Fruit fly (Drosophila melanogaster): ENCODE results near the gene tin.
A peak's percentile ranks its signal among the peaks of the same experiment; 100 is the strongest.

Gene tin

DNA sequence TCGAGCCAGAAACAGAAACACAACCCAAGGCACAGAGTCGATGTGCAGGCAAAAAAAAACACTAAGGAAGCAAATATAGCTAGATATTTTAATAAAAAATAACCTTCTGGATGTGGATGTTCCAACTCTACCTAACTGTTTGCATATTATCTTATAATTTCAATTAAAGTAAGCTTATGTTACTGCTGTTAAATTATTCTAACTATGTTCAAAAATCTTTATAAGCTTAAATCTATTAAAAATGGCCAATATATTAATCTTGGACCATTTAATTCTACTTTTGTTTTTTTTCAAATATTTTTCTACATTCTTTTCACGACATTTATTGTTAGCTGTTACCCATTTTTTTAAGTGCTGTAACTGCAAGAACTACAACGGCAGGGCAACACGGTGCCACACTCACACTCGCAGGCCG is 39.8 kb upstream of the tin start (continued):
- TF ChIP-seq Hand (GFP tag; optimal IDR thresholded peaks at IDR 0.05) = peak; percentile 57
- peak; percentile 57 for TF ChIP-seq zf30C (GFP tag; optimal IDR thresholded peaks at IDR 0.05)
- TF ChIP-seq Mad (GFP tag; optimal IDR thresholded peaks at IDR 0.05) = no peak
- TF ChIP-seq nau (GFP tag; optimal IDR thresholded peaks at IDR 0.05) = peak; percentile 53
- TF ChIP-seq trem (tag; optimal IDR thresholded peaks at IDR 0.05) = no peak
- no peak for TF ChIP-seq gfzf (GFP tag; optimal IDR thresholded peaks at IDR 0.05)
- no peak for TF ChIP-seq CG11456 (GFP tag; IDR thresholded peaks at IDR 0.05)
- no peak for TF ChIP-seq CG17912 (GFP tag; optimal IDR thresholded peaks at IDR 0.05)
- TF ChIP-seq CG33557 (GFP tag; optimal IDR thresholded peaks at IDR 0.05) = no peak
- TF ChIP-seq Fer3 (tag; optimal IDR thresholded peaks at IDR 0.05) = peak; percentile 49
- TF ChIP-seq otp (GFP tag; IDR thresholded peaks at IDR 0.05) = no peak
- TF ChIP-seq zfh2 (GFP tag; optimal IDR thresholded peaks at IDR 0.05) = no peak
- TF ChIP-seq CG1647 (GFP tag; optimal IDR thresholded peaks at IDR 0.05) = no peak
- peak; percentile 33 for TF ChIP-seq gsb-n (tag; optimal IDR thresholded peaks at IDR 0.05)
- peak; percentile 18; the same call in 1 of the 2 replicates for TF ChIP-seq CG3847 (GFP tag; IDR thresholded peaks at IDR 0.05)
- no peak for TF ChIP-seq CG42726 (GFP tag; IDR thresholded peaks at IDR 0.05; ENCODE audit: partially characterized antibody)
- no peak for TF ChIP-seq CG7786 (GFP tag; optimal IDR thresholded peaks at IDR 0.05)
- peak; percentile 68 for TF ChIP-seq caup (GFP tag; optimal IDR thresholded peaks at IDR 0.05; ENCODE audit: severe bottlenecking)
- TF ChIP-seq wor (GFP tag; IDR thresholded peaks at IDR 0.05) = 0 out of 2 replicates have a peak, but pooled peaks have one; percentile 13
- TF ChIP-seq bab2 (GFP tag; optimal IDR thresholded peaks at IDR 0.05) = no peak
- peak; percentile 12; the same call in 1 of the 2 replicates for TF ChIP-seq E2f2 (GFP tag; IDR thresholded peaks at IDR 0.05)

DNA sequence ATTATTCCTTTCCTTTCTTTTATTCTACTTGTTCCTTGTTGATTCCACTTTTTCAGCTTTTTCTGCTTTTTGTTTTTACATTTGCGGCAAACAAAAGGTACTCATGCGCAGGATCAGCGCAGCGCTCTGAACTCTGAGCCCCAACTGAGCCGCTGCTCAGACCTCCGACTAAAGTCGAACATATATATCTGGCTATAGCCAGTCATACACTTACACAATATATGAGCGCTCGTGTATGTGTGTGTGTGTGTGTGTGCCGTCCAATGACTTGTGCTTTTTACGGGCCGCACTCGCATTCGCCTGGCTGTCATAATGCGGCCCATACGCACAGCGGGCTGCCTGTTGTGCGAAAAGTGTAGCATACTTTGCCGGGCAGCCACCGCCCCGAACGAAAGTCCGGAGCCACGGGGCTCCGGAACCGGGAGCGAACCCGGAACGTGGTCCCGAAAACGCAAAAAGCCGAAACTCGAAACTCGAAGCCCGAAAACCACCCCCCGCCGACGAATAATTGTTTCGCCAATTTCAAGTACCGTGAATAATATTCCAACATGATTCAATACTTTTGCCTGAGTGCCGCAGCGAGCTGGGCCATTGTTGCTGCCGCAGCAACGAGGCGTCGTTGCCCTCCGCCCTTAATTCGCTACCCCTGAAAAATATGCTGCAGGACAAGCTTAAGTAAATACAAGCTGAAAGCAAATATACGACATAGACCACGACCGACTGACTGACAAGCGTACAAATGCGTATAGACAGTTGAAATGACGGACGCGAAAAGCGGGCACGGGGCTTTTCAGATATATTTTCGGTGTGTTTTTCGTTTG is 39.1 kb upstream of the tin start:
- TF ChIP-seq hb (GFP tag; IDR thresholded peaks at IDR 0.05; ENCODE audit: partially characterized antibody) (0 out of 3 replicates have a peak, but pooled peaks have one; percentile 21), CG1024 (GFP tag; IDR thresholded peaks at IDR 0.05) (no peak), Mad (GFP tag; optimal IDR thresholded peaks at IDR 0.05) (no peak), ci (GFP tag; IDR thresholded peaks at IDR 0.05) (0 out of 3 replicates have a peak, but pooled peaks have one; percentile 25), btn (GFP tag; optimal IDR thresholded peaks at IDR 0.05) (no peak), HmgD (GFP tag; optimal IDR thresholded peaks at IDR 0.05) (no peak), gsb-n (tag; optimal IDR thresholded peaks at IDR 0.05) (peak; percentile 92), HLHmδ (GFP tag; optimal IDR thresholded peaks at IDR 0.05) (no peak), onecut (GFP tag; IDR thresholded peaks at IDR 0.05) (no peak), abd-A (tag; optimal IDR thresholded peaks at IDR 0.05) (peak; percentile 78), Adf1 (GFP tag; IDR thresholded peaks at IDR 0.05) (peak; percentile 33), kni (GFP tag; optimal IDR thresholded peaks at IDR 0.05) (peak; percentile 49), Med (GFP tag) (peak; percentile 51), wdn (GFP tag; IDR thresholded peaks at IDR 0.05) (no peak), pros (GFP tag; optimal IDR thresholded peaks at IDR 0.05) (peak; percentile 92), Awh (GFP tag; IDR thresholded peaks at IDR 0.05) (0 out of 2 replicates have a peak, but pooled peaks have one; percentile 19), ac (GFP tag; optimal IDR thresholded peaks at IDR 0.05) (no peak), CG14710 (tag; optimal IDR thresholded peaks at IDR 0.05) (no peak), CG34422 (GFP tag; IDR thresholded peaks at IDR 0.05) (no peak), Fer3 (tag; optimal IDR thresholded peaks at IDR 0.05) (no peak), dysf (GFP tag; IDR thresholded peaks at IDR 0.05) (no peak), mirr (GFP tag; optimal IDR thresholded peaks at IDR 0.05) (peak; percentile 20), ewg (GFP tag; optimal IDR thresholded peaks at IDR 0.05) (peak; percentile 5), hbn (GFP tag; IDR thresholded peaks at IDR 0.05; ENCODE audit: partially characterized antibody) (no peak), Hr78 (GFP tag; optimal IDR thresholded peaks at IDR 0.05) (no peak), CG13894 (tag; optimal IDR thresholded peaks at IDR 0.05) (peak; percentile 92), maf-S (GFP tag; optimal IDR thresholded peaks at IDR 0.05) (no peak), CG2678 (tag; optimal IDR thresholded peaks at IDR 0.05) (no peak), Deaf1 (tag; optimal IDR thresholded peaks at IDR 0.05) (peak; percentile 79), CG6272 (GFP tag; IDR thresholded peaks at IDR 0.05) (no peak)

Data from whole organism, embryonic.